Worm (Caenorhabditis elegans): ENCODE measurements around the gene C36C5.14.

DNA sequence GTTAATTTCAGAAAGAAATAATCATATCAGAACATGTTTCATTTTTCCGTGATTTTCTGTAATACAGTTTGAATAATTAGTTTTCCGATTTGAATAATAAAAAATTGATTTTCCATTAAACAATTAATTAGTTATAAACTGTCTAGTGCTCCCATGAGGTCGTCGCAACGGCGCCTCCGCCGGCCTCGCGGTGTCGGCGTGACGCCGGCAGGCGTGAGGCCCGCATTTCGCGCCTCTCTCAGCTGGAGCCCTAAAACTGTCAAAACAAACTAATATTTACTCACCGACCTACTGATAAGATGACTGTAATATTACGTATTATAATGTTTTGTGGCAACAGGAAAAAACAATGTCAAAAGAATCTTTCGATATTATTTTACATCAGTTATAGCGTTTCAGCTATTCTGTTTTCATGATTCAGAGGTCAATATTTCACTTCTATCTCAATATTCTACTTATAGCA is 32.0 kb downstream of the C36C5.14 start, which contains the start of gene F02C9.2:
- no peak for TF ChIP-seq dve-1 (tag; optimal IDR thresholded peaks at IDR 0.05)
- TF ChIP-seq rnt-1 (tag; optimal IDR thresholded peaks at IDR 0.05) = no peak
- no peak for TF ChIP-seq dmd-4 (tag; optimal IDR thresholded peaks at IDR 0.05; ENCODE audit: borderline replicate concordance)
- TF ChIP-seq ahr-1 (tag; optimal IDR thresholded peaks at IDR 0.05) = no peak
- no peak for TF ChIP-seq nfya-1 (tag; optimal IDR thresholded peaks at IDR 0.05)
- no peak for TF ChIP-seq nhr-11 (tag; optimal IDR thresholded peaks at IDR 0.05)
- no peak for TF ChIP-seq fkh-10 (GFP tag; optimal IDR thresholded peaks at IDR 0.05)
- no peak for TF ChIP-seq tbx-2 (tag; optimal IDR thresholded peaks at IDR 0.05)
- no peak for TF ChIP-seq pha-4 (tag; optimal IDR thresholded peaks at IDR 0.05)
- no peak for TF ChIP-seq ama-1 (optimal IDR thresholded peaks at IDR 0.05)
- TF ChIP-seq F13H6.1 (tag; optimal IDR thresholded peaks at IDR 0.05) = no peak
- no peak for TF ChIP-seq ceh-45 (GFP tag; IDR thresholded peaks at IDR 0.05)
- no peak for TF ChIP-seq ceh-48 (tag; optimal IDR thresholded peaks at IDR 0.05)
- no peak for TF ChIP-seq ceh-9 (tag; optimal IDR thresholded peaks at IDR 0.05)
